Worm (Caenorhabditis elegans): Measurements from ENCODE around the gene taf-6.1.

Gene taf-6.1

DNA sequence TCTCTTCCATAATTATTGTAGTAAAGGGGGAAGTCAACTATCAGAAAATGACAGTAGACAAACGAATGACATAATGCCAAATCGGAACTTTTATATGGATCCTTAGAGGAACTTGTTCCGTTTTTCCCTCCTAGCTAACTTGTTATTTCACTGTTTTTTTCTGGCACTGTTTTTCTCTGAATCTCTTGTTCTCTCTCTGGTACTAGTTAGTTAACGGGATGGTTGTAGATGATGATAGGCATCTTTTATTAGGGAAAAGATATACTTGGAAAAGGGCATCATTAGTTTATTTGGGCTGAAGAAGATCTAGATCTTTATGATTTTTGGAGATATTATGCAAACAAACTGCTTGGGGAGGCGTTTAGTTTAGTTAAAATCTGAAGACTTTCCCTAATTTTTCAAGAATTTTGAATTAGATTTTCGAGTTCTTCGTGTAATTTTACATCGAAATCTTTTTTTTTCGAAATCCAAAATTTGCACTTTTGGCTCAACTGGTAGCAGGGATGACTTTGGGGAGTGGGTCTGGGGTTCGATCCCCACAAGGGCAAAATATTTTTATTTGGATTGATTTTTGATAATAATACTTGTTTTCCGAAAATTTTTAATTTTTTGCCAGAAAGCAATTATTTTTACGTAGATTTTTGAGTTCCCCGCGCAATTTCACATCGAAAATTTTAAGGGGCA, 20.7 kb upstream of the taf-6.1 start, which contains the start of gene col-40:
col-40 (minus strand) TSS at position 51 of the 684 bp plus-strand sequence.
- TF ChIP-seq dao-5 (tag; optimal IDR thresholded peaks at IDR 0.05) (no peak), W03F9.2 (tag; optimal IDR thresholded peaks at IDR 0.05) (no peak), him-1 (tag; optimal IDR thresholded peaks at IDR 0.05) (no peak)

DNA sequence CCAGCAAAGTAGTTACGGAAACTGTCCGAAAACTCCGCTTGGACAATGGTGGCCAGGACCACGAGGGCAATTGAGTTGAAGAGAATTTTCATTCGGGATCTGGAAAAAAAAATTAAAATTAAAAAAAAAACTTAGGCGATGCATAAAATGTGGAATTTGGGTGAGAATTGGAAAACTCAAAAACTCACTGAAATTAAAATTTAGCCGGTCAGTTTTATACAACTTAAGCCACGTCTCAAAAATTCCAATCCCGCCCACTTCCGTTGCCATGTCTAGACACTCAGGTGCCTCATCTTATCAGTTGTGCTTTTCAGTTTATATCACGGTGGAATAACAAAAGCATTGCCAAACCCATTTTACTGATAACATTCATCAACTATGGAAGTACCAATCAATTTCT, 16.9 kb upstream of the taf-6.1 start, which contains the start of gene lips-11:
lips-11 (minus strand) TSS at position 101 of the 400 bp plus-strand sequence.
- TF ChIP-seq W03F9.2 (tag; optimal IDR thresholded peaks at IDR 0.05), result no peak
- TF ChIP-seq dao-5 (tag; optimal IDR thresholded peaks at IDR 0.05), result no peak
- TF ChIP-seq him-1 (tag; optimal IDR thresholded peaks at IDR 0.05), result no peak

DNA sequence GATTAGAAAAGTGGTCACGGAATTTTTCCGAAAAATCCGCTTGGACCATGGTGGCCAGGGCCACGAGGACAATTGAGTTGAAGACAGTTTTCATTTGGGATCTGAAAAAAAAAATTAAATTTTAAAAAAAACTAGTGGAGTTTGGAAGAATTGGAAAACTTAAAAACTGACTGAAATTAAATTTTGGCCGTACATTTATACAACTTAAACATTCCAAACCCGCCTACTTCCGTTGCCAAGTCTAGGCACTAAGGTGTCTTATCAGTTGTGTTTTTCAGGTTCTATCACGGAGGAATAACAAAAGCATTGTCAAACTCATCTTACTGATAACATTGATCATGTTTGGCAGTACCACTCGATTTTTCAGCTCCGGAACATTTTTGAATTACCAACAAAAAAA, 13.6 kb upstream of the taf-6.1 start, which contains the start of gene lips-12:
lips-12 (minus strand) TSS at position 101 of the 400 bp plus-strand sequence.
- no peak for TF ChIP-seq W03F9.2 (tag; optimal IDR thresholded peaks at IDR 0.05)
- TF ChIP-seq dao-5 (tag; optimal IDR thresholded peaks at IDR 0.05), result no peak
- no peak for TF ChIP-seq him-1 (tag; optimal IDR thresholded peaks at IDR 0.05)

DNA sequence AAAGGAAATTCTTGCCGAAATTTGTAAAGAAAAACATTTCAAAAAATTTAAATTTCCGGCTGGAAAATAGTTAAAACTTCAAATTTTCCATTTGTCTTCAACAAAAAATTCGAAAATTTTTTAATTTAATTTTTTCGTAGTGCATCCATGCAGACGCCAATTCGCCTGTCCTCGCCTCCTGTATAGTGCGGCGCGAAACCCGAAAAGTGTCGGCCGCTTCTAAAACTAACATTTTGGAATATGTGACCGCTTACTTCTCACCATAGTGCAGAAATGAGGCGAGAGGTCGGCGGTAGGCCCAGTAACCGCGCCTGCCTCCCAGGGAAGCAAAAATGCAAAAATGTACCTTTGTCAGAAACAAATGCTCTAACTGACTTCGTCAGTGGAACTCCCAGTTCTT, 11.3 kb upstream of the taf-6.1 start:
- TF ChIP-seq W03F9.2 (tag; optimal IDR thresholded peaks at IDR 0.05), result no peak
- no peak for TF ChIP-seq dao-5 (tag; optimal IDR thresholded peaks at IDR 0.05)
- no peak for TF ChIP-seq him-1 (tag; optimal IDR thresholded peaks at IDR 0.05)

DNA sequence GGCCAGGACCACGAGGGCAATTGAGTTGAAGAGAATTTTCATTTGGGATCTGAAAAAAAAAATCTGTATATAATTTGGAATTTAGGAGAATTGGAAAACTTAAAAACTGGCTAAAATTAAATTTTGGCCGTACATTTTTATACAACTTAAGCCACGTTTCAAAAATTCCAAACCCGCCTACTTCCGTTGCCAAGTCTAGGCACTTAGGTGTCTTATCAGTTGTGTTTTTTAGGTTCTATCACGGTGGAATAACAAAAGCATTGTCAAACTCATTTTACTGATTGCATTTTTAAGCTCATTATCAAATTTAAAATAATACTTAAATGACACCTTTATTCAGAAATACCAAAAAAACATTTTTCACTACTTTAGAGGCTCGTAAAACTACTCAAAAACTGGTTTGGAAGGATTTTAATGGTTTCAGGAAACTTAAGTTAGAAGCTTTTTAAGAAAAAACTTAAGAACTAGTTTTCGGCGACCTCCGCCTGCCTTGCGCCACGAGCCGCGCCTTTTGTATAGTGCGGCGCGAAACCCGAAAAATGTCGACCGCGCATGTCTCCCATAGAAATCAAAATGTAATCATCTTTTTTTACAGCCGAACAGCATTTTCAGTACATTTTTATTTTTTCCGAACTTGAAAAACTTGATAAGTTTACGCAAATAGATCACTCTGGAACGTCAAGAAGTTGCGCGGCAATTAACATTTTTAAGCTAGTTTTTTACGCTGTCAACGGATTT, 9.6 kb upstream of the taf-6.1 start, which contains the start of gene lips-13:
lips-13 (minus strand) TSS at position 51 of the 738 bp plus-strand sequence.
- no peak for TF ChIP-seq him-1 (tag; optimal IDR thresholded peaks at IDR 0.05)
- TF ChIP-seq dao-5 (tag; optimal IDR thresholded peaks at IDR 0.05), result no peak
- no peak for TF ChIP-seq W03F9.2 (tag; optimal IDR thresholded peaks at IDR 0.05)

DNA sequence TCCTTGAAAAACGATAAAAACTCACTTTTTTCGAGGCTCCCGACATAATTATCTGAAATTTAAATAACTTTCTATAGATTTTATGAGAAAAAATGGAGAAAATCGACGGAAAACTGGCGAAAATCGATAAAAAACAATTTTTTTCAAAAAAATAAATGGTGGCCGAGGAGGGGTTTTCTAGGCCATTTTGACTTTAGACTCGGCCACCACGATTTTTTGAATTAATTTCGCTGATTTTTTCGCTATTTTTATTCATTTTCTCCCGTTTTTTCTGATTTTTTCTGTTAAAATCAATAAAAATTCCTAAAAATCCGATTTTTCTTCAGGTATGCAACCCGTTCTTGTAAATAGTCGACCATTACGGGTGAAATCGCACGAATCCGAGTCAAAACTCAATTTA, 4.6 kb upstream of the taf-6.1 start, which contains the start of the genes sut-1 and eri-3:
sut-1 (minus strand) TSS at position 58 of the 400 bp plus-strand sequence.
eri-3 (plus strand) TSS at position 327 of the 400 bp plus-strand sequence.
- no peak for TF ChIP-seq W03F9.2 (tag; optimal IDR thresholded peaks at IDR 0.05)
- TF ChIP-seq him-1 (tag; optimal IDR thresholded peaks at IDR 0.05), result no peak
- TF ChIP-seq dao-5 (tag; optimal IDR thresholded peaks at IDR 0.05), result no peak

DNA sequence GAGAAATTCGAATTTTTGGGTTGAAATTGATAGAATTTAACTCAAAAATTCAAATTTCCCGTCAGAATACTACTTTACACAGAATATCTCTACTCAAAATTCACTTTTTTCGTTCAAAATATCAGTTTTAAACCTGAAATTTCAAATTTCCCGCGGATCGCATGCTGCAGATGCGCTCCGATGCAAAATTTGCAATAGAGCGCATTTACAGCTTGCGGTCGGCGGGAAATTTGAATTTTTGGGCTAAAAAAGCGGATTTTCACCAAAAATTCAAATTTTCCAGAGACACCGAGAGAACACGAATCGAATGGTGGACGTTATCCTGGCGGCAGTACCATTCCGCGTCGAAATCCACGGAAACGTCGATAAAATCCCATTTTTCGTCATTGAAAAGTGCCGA, 3.0 kb upstream of the taf-6.1 start:
- no peak for TF ChIP-seq W03F9.2 (tag; optimal IDR thresholded peaks at IDR 0.05)
- TF ChIP-seq dao-5 (tag; optimal IDR thresholded peaks at IDR 0.05), result no peak
- TF ChIP-seq him-1 (tag; optimal IDR thresholded peaks at IDR 0.05), result no peak

DNA sequence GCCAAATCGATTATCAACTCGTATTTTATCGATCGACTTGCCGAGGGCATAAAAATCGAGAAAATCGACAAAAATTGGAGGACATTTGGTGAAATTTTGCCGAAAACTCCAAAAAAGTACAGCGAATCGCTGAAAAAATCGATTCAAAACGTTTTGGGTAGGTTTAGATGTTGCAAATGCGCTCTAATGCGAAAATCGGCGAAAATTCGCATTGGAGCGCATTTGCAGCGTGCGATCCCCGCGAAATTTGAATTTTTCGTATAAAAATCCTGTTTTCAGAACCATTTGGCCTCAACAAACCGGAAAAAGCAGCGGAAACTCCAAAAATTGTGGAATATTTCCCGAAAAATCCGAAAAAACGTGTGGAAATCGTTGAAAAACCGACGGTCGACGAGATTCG, 1.3 kb upstream of the taf-6.1 start:
- TF ChIP-seq dao-5 (tag; optimal IDR thresholded peaks at IDR 0.05) (no peak), him-1 (tag; optimal IDR thresholded peaks at IDR 0.05) (no peak), W03F9.2 (tag; optimal IDR thresholded peaks at IDR 0.05) (no peak)

DNA sequence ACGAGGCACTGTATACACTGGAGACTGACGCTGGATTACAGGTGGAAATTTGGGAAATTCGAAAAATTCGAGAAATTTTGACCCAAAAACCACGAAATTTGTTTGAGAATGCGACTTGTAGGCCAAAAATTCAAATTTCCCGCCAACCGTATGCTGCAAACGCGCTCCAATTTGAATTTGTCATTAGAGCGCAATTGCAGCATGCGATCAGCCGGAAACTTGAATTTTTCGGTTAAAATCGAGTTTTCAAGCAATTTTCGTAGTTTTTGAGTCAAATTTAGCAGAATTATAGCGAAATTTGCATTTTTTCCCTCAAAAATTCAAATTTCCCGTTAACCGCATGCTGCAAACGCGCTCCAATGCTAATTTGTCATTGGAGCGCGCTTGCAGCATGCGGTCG, 2.5 kb downstream of the taf-6.1 start:
- TF ChIP-seq dao-5 (tag; optimal IDR thresholded peaks at IDR 0.05) (no peak), him-1 (tag; optimal IDR thresholded peaks at IDR 0.05) (no peak), W03F9.2 (tag; optimal IDR thresholded peaks at IDR 0.05) (no peak)

DNA sequence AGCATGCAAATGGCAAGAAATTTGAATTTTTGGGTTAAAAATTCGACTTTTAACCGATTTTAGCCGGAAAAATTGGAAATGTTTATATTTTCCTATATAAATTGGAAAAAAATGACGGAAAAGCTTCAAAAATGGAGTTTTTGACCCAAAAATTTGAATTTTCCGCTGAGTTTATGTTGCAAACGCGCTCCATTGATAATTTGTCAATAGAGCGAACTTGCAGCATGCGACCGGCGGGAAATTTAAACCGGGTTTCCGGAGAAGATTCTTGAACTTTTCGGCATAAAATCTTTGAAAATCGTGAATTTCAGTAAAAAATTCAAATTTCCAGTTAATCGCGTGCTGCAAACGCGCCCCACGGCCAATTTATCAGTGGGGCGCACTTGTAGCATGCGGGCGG, 3.6 kb downstream of the taf-6.1 start:
- TF ChIP-seq dao-5 (tag; optimal IDR thresholded peaks at IDR 0.05) (no peak), W03F9.2 (tag; optimal IDR thresholded peaks at IDR 0.05) (no peak), him-1 (tag; optimal IDR thresholded peaks at IDR 0.05) (no peak)

DNA sequence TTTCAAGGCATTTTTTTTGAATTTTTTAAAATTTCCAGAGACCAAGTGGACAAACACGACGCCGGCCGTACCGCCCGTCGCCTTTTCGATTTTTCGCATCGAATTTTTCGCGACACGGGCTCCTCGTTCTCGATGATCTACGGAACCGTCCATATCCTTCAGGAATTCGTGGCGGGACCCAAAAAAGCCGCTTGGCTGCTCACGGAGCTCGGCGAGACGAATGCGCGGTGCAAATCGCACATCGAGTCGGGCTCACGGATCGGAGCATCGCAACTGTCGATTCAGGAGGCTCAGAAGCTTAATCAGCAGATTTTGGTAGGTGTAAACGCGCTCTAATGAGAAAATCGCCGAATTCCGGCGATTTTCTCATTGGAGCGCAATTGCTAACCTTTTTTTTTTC, 4.0 kb downstream of the taf-6.1 start:
- TF ChIP-seq dao-5 (tag; optimal IDR thresholded peaks at IDR 0.05), result no peak
- no peak for TF ChIP-seq him-1 (tag; optimal IDR thresholded peaks at IDR 0.05)
- TF ChIP-seq W03F9.2 (tag; optimal IDR thresholded peaks at IDR 0.05), result no peak

DNA sequence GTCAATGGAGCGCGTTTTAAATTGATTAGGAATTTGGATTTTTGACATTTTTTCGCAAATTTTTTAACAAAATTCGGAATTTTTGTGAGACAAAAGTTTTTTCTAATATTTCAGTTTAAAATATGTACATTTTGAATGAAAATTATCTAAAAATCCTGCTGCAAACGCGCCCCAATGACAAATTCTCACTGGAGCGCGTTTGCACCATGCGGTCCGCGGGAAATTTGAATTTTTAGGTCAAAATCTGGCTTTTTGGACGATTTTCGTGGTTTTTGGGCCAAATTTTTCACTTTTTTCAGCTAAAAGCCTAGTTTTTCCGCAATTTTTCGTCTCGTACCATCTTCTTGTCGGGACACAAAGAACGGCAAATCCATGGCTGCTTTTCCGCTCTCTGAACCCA, 5.0 kb downstream of the taf-6.1 start:
- TF ChIP-seq him-1 (tag; optimal IDR thresholded peaks at IDR 0.05) (no peak), dao-5 (tag; optimal IDR thresholded peaks at IDR 0.05) (no peak), W03F9.2 (tag; optimal IDR thresholded peaks at IDR 0.05) (no peak)

DNA sequence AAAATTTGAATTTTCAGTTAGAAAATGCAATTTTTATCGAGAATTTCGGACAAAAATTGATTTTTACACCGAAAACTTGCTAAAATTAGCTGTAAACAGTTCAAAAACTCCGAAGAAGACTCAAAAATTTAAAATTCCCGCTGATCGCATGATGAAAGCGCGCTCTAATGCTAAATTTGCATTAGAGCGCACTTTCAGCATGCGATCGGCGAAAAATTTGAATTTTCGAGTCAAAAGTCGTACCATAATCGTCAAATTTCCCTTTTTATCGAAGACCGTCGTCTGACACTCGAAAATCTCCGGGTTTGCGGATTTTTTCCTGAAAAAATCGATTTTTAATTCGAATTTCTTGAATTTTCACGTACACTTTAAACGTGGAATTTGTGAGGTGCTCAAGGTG, 5.5 kb downstream of the taf-6.1 start:
- TF ChIP-seq W03F9.2 (tag; optimal IDR thresholded peaks at IDR 0.05) (no peak), him-1 (tag; optimal IDR thresholded peaks at IDR 0.05) (no peak)

DNA sequence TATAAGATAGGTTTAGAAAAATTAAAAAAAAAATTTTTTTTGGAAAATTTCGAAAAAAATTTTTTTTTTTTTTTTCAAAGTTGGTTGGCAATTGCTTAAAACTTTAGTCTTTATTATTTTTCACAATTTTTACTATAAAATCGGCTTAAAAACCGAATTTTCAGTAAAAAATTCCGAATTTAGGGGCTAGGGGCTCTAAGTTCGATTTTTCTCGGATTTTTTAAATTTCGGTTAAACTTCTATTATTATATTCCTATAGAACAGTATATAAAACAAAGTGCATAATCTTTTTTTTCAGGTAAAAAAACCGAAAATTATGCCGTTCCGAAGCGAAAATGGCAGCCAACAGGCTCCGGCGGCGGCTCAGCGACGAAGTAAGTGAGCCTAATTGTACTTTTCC, 8.7 kb downstream of the taf-6.1 start, which contains the start of gene pod-2:
pod-2 (plus strand) TSS at position 301 of the 400 bp plus-strand sequence.
- TF ChIP-seq dao-5 (tag; optimal IDR thresholded peaks at IDR 0.05), result no peak
- no peak for TF ChIP-seq W03F9.2 (tag; optimal IDR thresholded peaks at IDR 0.05)
- no peak for TF ChIP-seq him-1 (tag; optimal IDR thresholded peaks at IDR 0.05)
